Worm (Caenorhabditis elegans) whole organism, L4 larva: ENCODE results near the gene C06E2.2.

Experiments used
- F37D6.2 ChIP-seq: sonication (generic microtip); optimal IDR thresholded peaks from 2 replicates; lab custom pipeline; 2016; ENCODE audit warnings: mild to moderate bottlenecking, missing genetic modification characterization, missing compliant biosample characterization
- Y105C5A.15 ChIP-seq: fragments of 200-800 bp; sonication (Bioruptor generic); IDR thresholded peaks from 2 replicates; pipeline ENCODE4 v1.3.6; 2022; ENCODE audit warnings: missing genetic modification characterization, missing compliant biosample characterization
- ZK546.5 ChIP-seq, 2 experiments: sonication (generic microtip); optimal IDR thresholded peaks; 2 replicates each; lab custom pipeline; 2017; ENCODE audit warnings: missing biosample characterization in 2 of 2, missing genetic modification characterization in 2 of 2
- aha-1 ChIP-seq: fragments of 150-350 bp; peaks from one replicate; lab custom pipeline; 2014; ENCODE audit warnings: missing biosample characterization, missing genetic modification characterization
- ama-1 ChIP-seq: fragments of 150-350 bp; optimal IDR thresholded peaks from 2 replicates; lab custom pipeline; 2014; ENCODE audit warnings: inconsistent platforms, mixed read lengths
- attf-4 ChIP-seq: sonication (generic microtip); optimal IDR thresholded peaks from 3 replicates; lab custom pipeline; 2017; ENCODE audit warnings: missing biosample characterization, missing genetic modification characterization
- ceh-44 ChIP-seq: fragments of 200-800 bp; sonication (Bioruptor generic); IDR thresholded peaks from 2 replicates; pipeline ENCODE4 v1.3.6; 2022; ENCODE audit warnings: missing genetic modification reagents, missing genetic modification characterization, missing compliant biosample characterization
- ceh-62 ChIP-seq: sonication (generic microtip); optimal IDR thresholded peaks from 2 replicates; lab custom pipeline; 2017; ENCODE audit warnings: missing biosample characterization, missing genetic modification characterization
- ces-1 ChIP-seq: fragments of 150-350 bp; sonication (generic microtip); optimal IDR thresholded peaks from 4 replicates; lab custom pipeline; 2014; ENCODE audit warnings: missing biosample characterization, missing genetic modification reagents, missing genetic modification characterization
- daf-16 ChIP-seq, 3 experiments: sonication (generic microtip); optimal IDR thresholded peaks; 2 replicates each; lab custom pipeline; 2016 to 2017; ENCODE audit warnings: missing genetic modification characterization in 3 of 3, missing genetic modification reagents in 3 of 3, mild to moderate bottlenecking in 2 of 3, missing compliant biosample characterization in 2 of 3, missing biosample characterization in 1 of 3, moderate library complexity in 1 of 3
- daf-19 ChIP-seq: fragments of 200-800 bp; sonication (Bioruptor generic); conservative IDR thresholded peaks from 2 replicates; pipeline ENCODE4 v1.3.6; 2022; ENCODE audit warnings: missing genetic modification characterization, missing compliant biosample characterization
- dmd-6 ChIP-seq: fragments of 200-800 bp; sonication (Bioruptor generic); IDR thresholded peaks from 2 replicates; pipeline ENCODE4 v1.3.6; 2022; ENCODE audit warnings: missing genetic modification reagents, missing genetic modification characterization, missing compliant biosample characterization
- dmd-8 ChIP-seq: fragments of 200-800 bp; sonication (Bioruptor generic); IDR thresholded peaks from 2 replicates; pipeline ENCODE4 v1.3.6; 2022; ENCODE audit warnings: missing genetic modification characterization, missing compliant biosample characterization
- dpl-1 ChIP-seq: fragments of 150-350 bp; optimal IDR thresholded peaks from 2 replicates; lab custom pipeline; 2014; ENCODE audit warnings: missing biosample characterization, missing genetic modification reagents, missing genetic modification characterization
- duxl-1 ChIP-seq: sonication (generic microtip); optimal IDR thresholded peaks from 2 replicates; lab custom pipeline; 2016; ENCODE audit warnings: mild to moderate bottlenecking, missing genetic modification characterization, moderate library complexity, missing compliant biosample characterization; ENCODE audit not compliant: poor library complexity
- egl-27 ChIP-seq: sonication (generic microtip); optimal IDR thresholded peaks from 3 replicates; lab custom pipeline; 2017; ENCODE audit warnings: missing biosample characterization, missing genetic modification reagents, missing genetic modification characterization
- gei-8 ChIP-seq: fragments of 200-800 bp; sonication (Bioruptor generic); optimal IDR thresholded peaks from 2 replicates; lab custom pipeline; 2018; ENCODE audit warnings: mild to moderate bottlenecking, missing genetic modification characterization, missing compliant biosample characterization
- hif-1 ChIP-seq, 2 experiments: sonication (generic microtip); optimal IDR thresholded peaks; 2 replicates each; lab custom pipeline; 2016 to 2017; ENCODE audit warnings: missing compliant biosample characterization in 2 of 2, missing genetic modification characterization in 2 of 2, missing genetic modification reagents in 2 of 2, missing genotype in 2 of 2, mild to moderate bottlenecking in 1 of 2
- hmg-1.1 ChIP-seq: fragments of 200-800 bp; sonication (Bioruptor generic); IDR thresholded peaks from 2 replicates; pipeline ENCODE4 v1.3.6; 2022; ENCODE audit warnings: missing genetic modification reagents, missing genetic modification characterization, missing compliant biosample characterization
- jun-1 ChIP-seq: fragments of 150-350 bp; optimal IDR thresholded peaks from 2 replicates; lab custom pipeline; 2014; ENCODE audit warnings: missing biosample characterization, missing genetic modification reagents, missing genetic modification characterization
- lin-1 ChIP-seq: fragments of 200-800 bp; sonication (Bioruptor generic); IDR thresholded peaks from 2 replicates; pipeline ENCODE4 v1.3.6; 2022; ENCODE audit warnings: missing genetic modification reagents, missing genetic modification characterization, missing compliant biosample characterization
- lin-13 ChIP-seq: fragments of 150-350 bp; optimal IDR thresholded peaks from 2 replicates; lab custom pipeline; 2014; ENCODE audit warnings: missing biosample characterization, missing genetic modification reagents, missing genetic modification characterization
- lin-15B ChIP-seq: fragments of 150-350 bp; sonication (generic microtip); optimal IDR thresholded peaks from 3 replicates; lab custom pipeline; 2014; ENCODE audit warnings: missing biosample characterization, missing genetic modification characterization
- lin-29 ChIP-seq: fragments of 200-800 bp; sonication (Bioruptor generic); IDR thresholded peaks from 2 replicates; pipeline ENCODE4 v1.3.6; 2022; ENCODE audit warnings: missing genetic modification reagents, missing genetic modification characterization, missing compliant biosample characterization
- lin-38 ChIP-seq: fragments of 200-800 bp; sonication (Bioruptor generic); IDR thresholded peaks from 2 replicates; pipeline ENCODE4 v1.3.6; 2022; ENCODE audit warnings: missing genetic modification reagents, missing genetic modification characterization, missing compliant biosample characterization
- lsy-2 ChIP-seq, 2 experiments: fragments of 150-350 bp in 1 of 2; sonication (generic microtip) in 1 of 2; optimal IDR thresholded peaks; 2 replicates each; lab custom pipeline; 2014 to 2017; ENCODE audit warnings: missing biosample characterization in 2 of 2, missing genetic modification characterization in 2 of 2
- madf-9 ChIP-seq: fragments of 200-800 bp; sonication (Bioruptor generic); conservative IDR thresholded peaks from 2 replicates; pipeline ENCODE4 v1.3.6; 2022; ENCODE audit warnings: missing genetic modification reagents, missing genetic modification characterization, missing compliant biosample characterization
- mdl-1 ChIP-seq, 2 experiments: fragments of 150-350 bp in 1 of 2; sonication (generic microtip) in 1 of 2; optimal IDR thresholded peaks; 2 replicates each; lab custom pipeline; 2014 to 2017; ENCODE audit warnings: missing biosample characterization in 2 of 2, missing genetic modification characterization in 2 of 2
- mep-1 ChIP-seq: fragments of 150-350 bp; sonication (generic microtip); optimal IDR thresholded peaks from 3 replicates; lab custom pipeline; 2014; ENCODE audit warnings: missing biosample characterization, missing genetic modification characterization
- mes-2 ChIP-seq: sonication (generic microtip); optimal IDR thresholded peaks from 2 replicates; lab custom pipeline; 2016; ENCODE audit warnings: missing genotype, mild to moderate bottlenecking, missing genetic modification characterization, missing compliant biosample characterization; ENCODE audit not compliant: poor library complexity, severe bottlenecking
- mxl-2 ChIP-seq: fragments of 200-800 bp; sonication (Bioruptor generic); conservative IDR thresholded peaks from 2 replicates; pipeline ENCODE4 v1.3.6; 2022; ENCODE audit warnings: missing genetic modification reagents, missing genetic modification characterization, missing compliant biosample characterization
- nhr-102 ChIP-seq: sonication (generic microtip); optimal IDR thresholded peaks from 2 replicates; lab custom pipeline; 2016; ENCODE audit warnings: mild to moderate bottlenecking, missing genetic modification characterization, moderate library complexity, missing compliant biosample characterization
- nhr-41 ChIP-seq: fragments of 200-800 bp; sonication (Bioruptor generic); IDR thresholded peaks from 2 replicates; pipeline ENCODE4 v1.3.6; 2022; ENCODE audit warnings: missing genetic modification reagents, missing genetic modification characterization, missing compliant biosample characterization
- nhr-42 ChIP-seq: fragments of 200-800 bp; sonication (Bioruptor generic); IDR thresholded peaks from 2 replicates; pipeline ENCODE4 v1.3.6; 2022; ENCODE audit warnings: missing genetic modification characterization, missing compliant biosample characterization
- pha-4 ChIP-seq, 2 experiments: fragments of 150-350 bp in 1 of 2; fragments of 200-800 bp in 1 of 2; sonication (Bioruptor generic) in 1 of 2; IDR thresholded peaks in 1 of 2; optimal IDR thresholded peaks in 1 of 2; 2 replicates each; pipeline versions ENCODE4 v1.3.6 to Lab custom; 2014 to 2022; ENCODE audit warnings: missing genetic modification characterization in 2 of 2, missing genetic modification reagents in 2 of 2, missing biosample characterization in 1 of 2, missing compliant biosample characterization in 1 of 2
- pqm-1 ChIP-seq: sonication (generic microtip); optimal IDR thresholded peaks from 2 replicates; lab custom pipeline; 2017; ENCODE audit warnings: missing biosample characterization, missing genetic modification characterization
- rbr-2 ChIP-seq: sonication (generic microtip); optimal IDR thresholded peaks from 2 replicates; lab custom pipeline; 2016; ENCODE audit warnings: missing genotype, missing genetic modification characterization, missing compliant biosample characterization
- saeg-2 ChIP-seq: fragments of 200-800 bp; sonication (Bioruptor generic); IDR thresholded peaks from 2 replicates; pipeline ENCODE4 v1.3.6; 2022; ENCODE audit warnings: missing genetic modification reagents, missing genetic modification characterization, missing compliant biosample characterization
- sdz-12 ChIP-seq: fragments of 200-800 bp; sonication (Bioruptor generic); optimal IDR thresholded peaks from 2 replicates; lab custom pipeline; 2018; ENCODE audit warnings: mild to moderate bottlenecking, missing genetic modification characterization, missing compliant biosample characterization
- snpc-1.2 ChIP-seq: fragments of 200-800 bp; sonication (Bioruptor generic); IDR thresholded peaks from 2 replicates; pipeline ENCODE4 v1.3.6; 2022; ENCODE audit warnings: missing genetic modification reagents, missing genetic modification characterization, missing compliant biosample characterization
- unc-62 ChIP-seq, 3 experiments: fragments of 150-350 bp in 1 of 3; sonication (generic microtip); optimal IDR thresholded peaks in 2 of 3; peaks in 1 of 3; 1 replicate in 1 of 3; 2 replicates in 2 of 3; lab custom pipeline; 2014 to 2017; ENCODE audit warnings: missing biosample characterization in 3 of 3, missing genetic modification characterization in 3 of 3, missing genetic modification reagents in 3 of 3, missing genotype in 1 of 3
- zfp-3 ChIP-seq: fragments of 200-800 bp; sonication (Bioruptor generic); conservative IDR thresholded peaks from 2 replicates; pipeline ENCODE4 v1.3.6; 2022; ENCODE audit warnings: missing genetic modification reagents, missing genetic modification characterization, missing compliant biosample characterization
- ztf-7 ChIP-seq: fragments of 150-350 bp; optimal IDR thresholded peaks from 2 replicates; lab custom pipeline; 2014; ENCODE audit warnings: missing biosample characterization, missing genetic modification characterization

Gene C06E2.2

DNA sequence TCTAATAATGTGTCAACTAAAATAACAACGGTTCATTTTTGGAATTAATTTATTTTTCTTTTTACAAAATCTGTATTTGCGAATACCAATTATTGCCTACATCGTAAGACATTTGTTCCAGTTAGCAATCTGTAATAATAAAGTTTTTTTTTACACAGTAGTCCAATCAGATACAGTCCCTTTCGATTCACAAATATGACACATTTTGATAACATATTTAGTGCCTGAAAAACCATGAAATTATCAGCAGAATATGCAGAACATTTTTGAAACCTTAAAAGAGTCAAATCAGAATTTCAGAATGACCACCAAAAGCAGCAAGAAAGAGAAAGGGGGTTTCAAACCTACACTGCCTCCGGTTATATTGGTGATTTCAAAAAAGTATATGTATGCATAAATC, at the start of gene C06E2.2:
Gene C06E2.2, plus strand, starts transcription at position 301 of the 400 bp plus-strand sequence.
- TF ChIP-seq saeg-2 (GFP tag; lab: Robert Waterston, UW): no peak
- TF ChIP-seq hif-1 (tag; optimal IDR thresholded peaks at IDR 0.05; lab: Kevin White, UChicago): no peak
- no peak for TF ChIP-seq Y105C5A.15 (GFP tag; lab: Robert Waterston, UW)
- TF ChIP-seq daf-16 (GFP tag; optimal IDR thresholded peaks at IDR 0.05; lab: Kevin White, UChicago): no peak
- TF ChIP-seq daf-16 (tag; optimal IDR thresholded peaks at IDR 0.05; lab: Kevin White, UChicago): no peak
- peak in 1 of 2 experiments; percentile 88 for TF ChIP-seq unc-62 (GFP tag; optimal IDR thresholded peaks at IDR 0.05 in 1 of 2; lab: Kevin White, UChicago)
- TF ChIP-seq unc-62 (tag; optimal IDR thresholded peaks at IDR 0.05; lab: Kevin White, UChicago): no peak
- no peak for TF ChIP-seq nhr-102 (tag; lab: Kevin White, UChicago)

DNA sequence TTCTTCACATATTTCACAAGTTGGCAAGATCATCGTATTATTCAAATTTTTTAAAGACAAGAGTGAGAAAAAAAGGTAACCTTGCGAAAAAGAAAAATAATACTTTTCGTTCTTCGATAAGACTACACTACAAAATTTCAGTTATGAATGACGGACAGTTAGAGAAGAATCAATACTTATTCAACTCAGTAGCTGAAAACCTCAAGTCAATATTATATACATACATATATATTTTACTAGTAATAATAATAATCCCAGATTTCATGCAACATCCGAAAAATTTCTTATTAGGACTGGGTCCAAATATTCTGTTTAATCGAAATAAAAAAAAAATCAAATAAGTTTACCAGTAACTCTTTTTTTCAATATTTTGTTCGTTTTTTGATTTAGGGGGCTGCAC, 48.3 kb upstream of the C06E2.2 start, which contains the start of gene C28G1.6:
Gene C28G1.6, minus strand, starts transcription at position 101 of the 400 bp plus-strand sequence.
- TF ChIP-seq pqm-1 (tag; lab: Kevin White, UChicago) (peak; percentile 17), zfp-3 (GFP tag; lab: Robert Waterston, UW) (no peak), dmd-6 (GFP tag; lab: Robert Waterston, UW) (peak; percentile 12; the same call in 1 of the 2 replicates), snpc-1.2 (GFP tag; lab: Robert Waterston, UW) (no peak), daf-16 (GFP tag; optimal IDR thresholded peaks at IDR 0.05; lab: Kevin White, UChicago) (no peak), daf-16 (tag; optimal IDR thresholded peaks at IDR 0.05; lab: Kevin White, UChicago) (peak; percentile 36)

DNA sequence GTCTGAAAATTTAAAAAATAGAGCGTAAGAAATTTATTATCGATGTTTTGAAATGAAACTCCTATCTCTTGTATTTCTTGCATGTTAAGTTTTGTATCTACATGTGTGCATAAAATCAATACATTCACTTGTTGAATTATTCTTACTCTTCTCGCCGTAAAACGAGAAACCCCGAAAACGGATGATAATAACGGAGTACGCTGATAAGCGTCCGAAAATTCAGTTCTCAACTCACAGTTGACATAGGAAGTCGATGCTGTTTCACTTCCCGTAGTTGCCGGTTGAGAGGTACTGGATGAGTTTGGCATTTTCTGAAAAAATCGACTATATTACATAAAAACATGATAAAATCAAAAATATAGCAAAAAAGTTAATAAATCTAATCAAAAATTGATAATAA, 44.0 kb upstream of the C06E2.2 start, which contains the start of gene sec-15:
Gene sec-15, minus strand, starts transcription at position 311 of the 400 bp plus-strand sequence.
- TF ChIP-seq mxl-2 (GFP tag; lab: Robert Waterston, UW): no peak
- no peak for TF ChIP-seq lsy-2 (tag; optimal IDR thresholded peaks at IDR 0.05; lab: Kevin White, UChicago)
- TF ChIP-seq lin-1: no peak
- TF ChIP-seq attf-4: no peak
- TF ChIP-seq ama-1: no peak
- TF ChIP-seq nhr-42 (GFP tag; lab: Robert Waterston, UW): no peak
- TF ChIP-seq madf-9: no peak
- TF ChIP-seq mdl-1 (tag; optimal IDR thresholded peaks at IDR 0.05; lab: Kevin White, UChicago): no peak
- TF ChIP-seq gei-8: no peak
- no peak for TF ChIP-seq rbr-2 (tag; lab: Kevin White, UChicago)
- TF ChIP-seq ceh-44 (GFP tag; lab: Robert Waterston, UW): no peak
- peak; percentile 81 for TF ChIP-seq pqm-1 (tag; lab: Kevin White, UChicago)
- TF ChIP-seq daf-16 (GFP tag; optimal IDR thresholded peaks at IDR 0.05; lab: Kevin White, UChicago): no peak
- peak; percentile 45 for TF ChIP-seq daf-16 (tag; optimal IDR thresholded peaks at IDR 0.05; lab: Kevin White, UChicago)
- no peak for TF ChIP-seq mes-2 (tag; lab: Kevin White, UChicago)
- TF ChIP-seq egl-27 (tag; lab: Kevin White, UChicago): no peak

DNA sequence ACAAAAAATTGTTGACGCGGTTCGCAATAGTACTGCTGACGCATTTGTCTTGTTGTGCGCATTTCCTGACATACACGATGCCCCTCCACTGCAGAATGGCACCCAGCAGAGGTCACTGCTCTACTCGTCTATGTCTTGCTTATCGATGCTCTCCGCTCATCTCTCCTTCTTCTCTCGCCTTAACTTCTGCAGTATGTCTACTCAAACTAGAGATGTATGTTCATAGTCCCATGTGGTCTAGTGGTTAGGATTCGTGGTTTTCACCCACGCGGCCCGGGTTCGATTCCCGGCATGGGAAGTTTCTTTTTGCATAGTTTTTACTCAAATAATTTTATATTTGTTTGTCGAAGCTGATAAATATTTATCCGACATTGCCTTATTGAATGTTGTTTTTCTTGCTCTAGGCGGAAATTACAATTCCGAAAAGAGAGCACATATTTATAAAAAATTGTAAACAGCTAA, 43.5 kb upstream of the C06E2.2 start, which contains the start of gene C28G1.2:
Gene C28G1.2, plus strand, starts transcription at position 130 of the 462 bp plus-strand sequence.
- TF ChIP-seq nhr-41 (peak; percentile 95), daf-19 (GFP tag; lab: Robert Waterston, UW) (peak; percentile 96), lin-29 (GFP tag; lab: Robert Waterston, UW) (peak; percentile 86), hmg-1.1 (GFP tag; lab: Robert Waterston, UW) (peak; percentile 99), hif-1 (tag; optimal IDR thresholded peaks at IDR 0.05; lab: Kevin White, UChicago) (peak; percentile 38 to 78), sdz-12 (peak; percentile 80), ZK546.5 (tag; optimal IDR thresholded peaks at IDR 0.05; lab: Kevin White, UChicago) (no peak), dmd-8 (GFP tag; lab: Robert Waterston, UW) (peak; percentile 98), ces-1 (peak; percentile 60), lin-15B (tag; lab: Kevin White, UChicago) (no peak), dpl-1 (peak; percentile 77), jun-1 (tag; lab: Kevin White, UChicago) (peak; percentile 57), duxl-1 (tag; lab: Kevin White, UChicago) (peak; percentile 92), ztf-7 (tag; lab: Kevin White, UChicago) (peak; percentile 90), lin-13 (GFP tag; lab: Kevin White, UChicago) (peak; percentile 77), ceh-62 (tag; lab: Kevin White, UChicago) (no peak), F37D6.2 (tag; lab: Kevin White, UChicago) (peak; percentile 88), mep-1 (tag; lab: Kevin White, UChicago) (peak; percentile 97), lin-1 (peak; percentile 83), lin-38 (GFP tag; lab: Robert Waterston, UW) (peak; percentile 86), pha-4 (GFP tag; IDR thresholded peaks at IDR 0.05; lab: Robert Waterston, UW) (peak; percentile 97), pha-4 (tag; optimal IDR thresholded peaks at IDR 0.05; lab: Kevin White, UChicago) (peak; percentile 37), aha-1 (peak; percentile 99)
